Worm (Caenorhabditis elegans) whole organism, mixed stage, embryonic: ENCODE data around the gene lsy-2.

Experiments
- blmp-1 ChIP-seq: fragments of 150-350 bp; optimal IDR thresholded peaks from 2 replicates; lab custom pipeline; 2014; ENCODE audit warnings: missing biosample characterization, missing genetic modification characterization
- ces-1 ChIP-seq: fragments of 150-350 bp; optimal IDR thresholded peaks from 2 replicates; lab custom pipeline; 2014; ENCODE audit warnings: missing biosample characterization, missing genetic modification reagents, missing genetic modification characterization
- lin-32 ChIP-seq: fragments of 200-800 bp; sonication (Bioruptor generic); optimal IDR thresholded peaks from 2 replicates; lab custom pipeline; 2018; ENCODE audit warnings: mild to moderate bottlenecking, missing genetic modification characterization, missing compliant biosample characterization
- lsy-2 ChIP-seq: fragments of 150-350 bp; optimal IDR thresholded peaks from 2 replicates; lab custom pipeline; 2014; ENCODE audit warnings: missing biosample characterization, missing genetic modification characterization
- nhr-12 ChIP-seq: fragments of 150-350 bp; optimal IDR thresholded peaks from 2 replicates; lab custom pipeline; 2014; ENCODE audit warnings: missing biosample characterization, missing genetic modification characterization
- nhr-76 ChIP-seq: sonication (generic microtip); optimal IDR thresholded peaks from 2 replicates; lab custom pipeline; 2017; ENCODE audit warnings: missing biosample characterization, missing genetic modification characterization
- snpc-4 ChIP-seq: fragments of 150-350 bp; optimal IDR thresholded peaks from 2 replicates; lab custom pipeline; 2014; ENCODE audit warnings: missing biosample characterization, missing genetic modification characterization
- sptf-1 ChIP-seq: sonication (generic microtip); optimal IDR thresholded peaks from 2 replicates; lab custom pipeline; 2017; ENCODE audit warnings: mild to moderate bottlenecking, missing genetic modification characterization, moderate library complexity, missing compliant biosample characterization
- tbx-8 ChIP-seq: fragments of 200-800 bp; sonication (Bioruptor generic); optimal IDR thresholded peaks from 2 replicates; lab custom pipeline; 2018; ENCODE audit warnings: mild to moderate bottlenecking, missing genetic modification characterization, moderate library complexity, missing compliant biosample characterization
- unc-39 ChIP-seq: fragments of 150-350 bp; optimal IDR thresholded peaks from 2 replicates; lab custom pipeline; 2014; ENCODE audit warnings: missing biosample characterization, missing genetic modification characterization
- unc-62 ChIP-seq: fragments of 150-350 bp; optimal IDR thresholded peaks from 2 replicates; lab custom pipeline; 2014; ENCODE audit warnings: missing biosample characterization, missing genetic modification reagents, missing genetic modification characterization
- ztf-11 ChIP-seq: fragments of 150-350 bp; optimal IDR thresholded peaks from 2 replicates; lab custom pipeline; 2014; ENCODE audit warnings: missing biosample characterization, missing genetic modification characterization

- TF ChIP-seq lin-32 (GFP tag; lab: Kevin White, UChicago) (no peak), unc-62 (no peak), snpc-4 (tag; lab: Kevin White, UChicago) (no peak), blmp-1 (no peak), lsy-2 (no peak), unc-39 (tag; lab: Kevin White, UChicago) (no peak), ces-1 (GFP tag; lab: Kevin White, UChicago) (no peak), nhr-12 (tag; lab: Kevin White, UChicago) (no peak), sptf-1 (tag; lab: Kevin White, UChicago) (no peak), ztf-11 (tag; lab: Kevin White, UChicago) (no peak), nhr-76 (tag; lab: Kevin White, UChicago) (no peak), tbx-8 (GFP tag; lab: Kevin White, UChicago) (no peak)
Measured at ce11 chrX:2110603-2111327, 21.3 kb downstream of the lsy-2 start.
